Fruit fly (Drosophila melanogaster) whole organism, embryonic: Measurements from ENCODE around the gene CG9628.

ENCODE experiments used
- BtbVII ChIP-seq: fragments of 200-800 bp; sonication (Bioruptor generic); optimal IDR thresholded peaks from 3 replicates; lab custom pipeline; 2017; ENCODE audit warnings: missing biosample characterization, mild to moderate bottlenecking, missing genetic modification characterization
- CG11085 ChIP-seq: fragments of 200-800 bp; sonication (Bioruptor generic); IDR thresholded peaks from 2 replicates; pipeline ENCODE4 v1.3.6; 2022; ENCODE audit warnings: missing biosample characterization, missing genetic modification characterization
- CG11560 ChIP-seq: fragments of 200-800 bp; sonication (Bioruptor generic); IDR thresholded peaks from 3 replicates; pipeline ENCODE4 v1.3.6; 2022; ENCODE audit warnings: missing biosample characterization, missing genetic modification characterization
- CG12236 ChIP-seq: fragments of 200-800 bp; sonication (Bioruptor generic); optimal IDR thresholded peaks from 2 replicates; lab custom pipeline; 2016; ENCODE audit warnings: missing biosample characterization, missing genetic modification characterization
- CG12391 ChIP-seq: fragments of 200-800 bp; sonication (Bioruptor generic); optimal IDR thresholded peaks from 3 replicates; lab custom pipeline; 2018; ENCODE audit warnings: missing biosample characterization, mild to moderate bottlenecking, missing genetic modification characterization, moderate library complexity
- CG13123 ChIP-seq: fragments of 200-800 bp; sonication (Bioruptor generic); optimal IDR thresholded peaks from 2 replicates; lab custom pipeline; 2016; ENCODE audit warnings: missing biosample characterization, missing genetic modification characterization
- CG13775 ChIP-seq: fragments of 200-800 bp; sonication (Bioruptor generic); optimal IDR thresholded peaks from 3 replicates; lab custom pipeline; 2017; ENCODE audit warnings: missing biosample characterization, mild to moderate bottlenecking, missing genetic modification characterization
- CG14441 ChIP-seq: fragments of 200-800 bp; sonication (Bioruptor generic); IDR thresholded peaks from 2 replicates; pipeline ENCODE4 v1.3.6; 2022; ENCODE audit warnings: missing biosample characterization, missing genetic modification characterization
- CG17802 ChIP-seq: fragments of 200-800 bp; sonication (Bioruptor generic); optimal IDR thresholded peaks from 2 replicates; lab custom pipeline; 2018; ENCODE audit warnings: missing biosample characterization, mild to moderate bottlenecking, missing genetic modification characterization, moderate library complexity
- CG18262 ChIP-seq: fragments of 200-800 bp; optimal IDR thresholded peaks from 3 replicates; lab custom pipeline; 2019; ENCODE audit warnings: missing biosample characterization, mild to moderate bottlenecking, missing genetic modification characterization, moderate library complexity
- CG2199 ChIP-seq: fragments of 200-800 bp; sonication (Bioruptor generic); IDR thresholded peaks from 3 replicates; pipeline ENCODE4 v1.3.6; 2022; ENCODE audit warnings: missing biosample characterization, missing genetic modification characterization
- CG33213 ChIP-seq: fragments of 200-800 bp; sonication (Bioruptor generic); optimal IDR thresholded peaks from 3 replicates; lab custom pipeline; 2016; ENCODE audit warnings: missing biosample characterization, missing genetic modification characterization
- CG3838 ChIP-seq: fragments of 200-800 bp; sonication (Bioruptor generic); optimal IDR thresholded peaks from 3 replicates; lab custom pipeline; 2016; ENCODE audit warnings: missing biosample characterization, missing genetic modification characterization
- CG5245 ChIP-seq: fragments of 200-800 bp; sonication (Bioruptor generic); optimal IDR thresholded peaks from 3 replicates; lab custom pipeline; 2016; ENCODE audit warnings: missing biosample characterization, missing genetic modification characterization
- CG6765 ChIP-seq: fragments of 200-800 bp; sonication (Bioruptor generic); optimal IDR thresholded peaks from 3 replicates; lab custom pipeline; 2017; ENCODE audit warnings: missing biosample characterization, mild to moderate bottlenecking, missing genetic modification characterization
- CG7839 ChIP-seq: fragments of 200-800 bp; sonication (Bioruptor generic); optimal IDR thresholded peaks from 3 replicates; lab custom pipeline; 2018; ENCODE audit warnings: missing biosample characterization, mild to moderate bottlenecking, missing genetic modification characterization, moderate library complexity
- CG7987 ChIP-seq: fragments of 200-800 bp; sonication (Bioruptor generic); optimal IDR thresholded peaks from 2 replicates; lab custom pipeline; 2018; ENCODE audit warnings: missing biosample characterization, mild to moderate bottlenecking, missing genetic modification characterization, moderate library complexity
- CG8089 ChIP-seq: fragments of 200-800 bp; sonication (Bioruptor generic); optimal IDR thresholded peaks from 3 replicates; lab custom pipeline; 2016; ENCODE audit warnings: missing biosample characterization, missing genetic modification characterization
- CG9609 ChIP-seq: fragments of 200-800 bp; sonication (Bioruptor generic); optimal IDR thresholded peaks from 3 replicates; lab custom pipeline; 2016; ENCODE audit warnings: missing biosample characterization, missing genetic modification characterization
- CG9932 ChIP-seq: fragments of 200-800 bp; sonication (Bioruptor generic); IDR thresholded peaks from 2 replicates; pipeline ENCODE4 v1.3.6; 2022; ENCODE audit warnings: missing biosample characterization, missing genetic modification characterization
- CoRest ChIP-seq: fragments of 200-800 bp; sonication (Bioruptor generic); optimal IDR thresholded peaks from 3 replicates; lab custom pipeline; 2018; ENCODE audit warnings: missing biosample characterization, mild to moderate bottlenecking, missing genetic modification characterization, moderate library complexity
- CrebB ChIP-seq: fragments of 200-800 bp; sonication (Bioruptor generic); optimal IDR thresholded peaks from 3 replicates; lab custom pipeline; 2018; ENCODE audit warnings: missing biosample characterization, mild to moderate bottlenecking, missing genetic modification characterization
- Drgx ChIP-seq: fragments of 200-800 bp; sonication (Bioruptor generic); IDR thresholded peaks from 2 replicates; pipeline ENCODE4 v1.3.6; 2022; ENCODE audit warnings: missing biosample characterization, missing genetic modification characterization
- HLHmδ ChIP-seq: fragments of 200-800 bp; sonication (Bioruptor generic); optimal IDR thresholded peaks from 2 replicates; lab custom pipeline; 2018; ENCODE audit warnings: missing biosample characterization, mild to moderate bottlenecking, missing genetic modification characterization, moderate library complexity
- Hey ChIP-seq: fragments of 200-800 bp; sonication (Bioruptor generic); optimal IDR thresholded peaks from 3 replicates; lab custom pipeline; 2018; ENCODE audit warnings: missing biosample characterization, mild to moderate bottlenecking, missing genetic modification characterization
- Hr3 ChIP-seq: fragments of 200-800 bp; sonication (Bioruptor generic); optimal IDR thresholded peaks from 3 replicates; lab custom pipeline; 2016; ENCODE audit warnings: missing biosample characterization, missing genetic modification characterization
- Optix ChIP-seq: fragments of 200-800 bp; sonication (Bioruptor generic); IDR thresholded peaks from 3 replicates; pipeline ENCODE4 v1.3.6; 2022; ENCODE audit warnings: missing biosample characterization, missing genetic modification characterization
- Rfx ChIP-seq: fragments of 200-800 bp; sonication (Bioruptor generic); IDR thresholded peaks from 2 replicates; pipeline ENCODE4 v1.3.6; 2022; ENCODE audit warnings: missing biosample characterization, missing genetic modification characterization
- Scr ChIP-seq: fragments of 200-800 bp; sonication (Bioruptor generic); IDR thresholded peaks from 2 replicates; pipeline ENCODE4 v1.3.6; 2022; ENCODE audit warnings: missing biosample characterization, missing genetic modification characterization; ENCODE audit not compliant: partially characterized antibody
- Ssrp ChIP-seq: fragments of 200-800 bp; sonication (Bioruptor generic); optimal IDR thresholded peaks from 2 replicates; lab custom pipeline; 2018; ENCODE audit warnings: missing biosample characterization, mild to moderate bottlenecking, missing genetic modification characterization, moderate library complexity
- cato ChIP-seq: fragments of 200-800 bp; sonication (Bioruptor generic); optimal IDR thresholded peaks from 2 replicates; lab custom pipeline; 2016; ENCODE audit warnings: missing biosample characterization, missing genetic modification characterization, borderline replicate concordance
- crol ChIP-seq: fragments of 200-800 bp; sonication (Bioruptor generic); IDR thresholded peaks from 2 replicates; pipeline ENCODE4 v1.3.6; 2022; ENCODE audit warnings: missing biosample characterization, missing genetic modification characterization
- crp ChIP-seq, 2 experiments: fragments of 200-800 bp; sonication (Bioruptor generic); optimal IDR thresholded peaks; 2 replicates in 1 of 2; 3 replicates in 1 of 2; lab custom pipeline; 2017; ENCODE audit warnings: missing biosample characterization in 2 of 2, missing genetic modification characterization in 2 of 2, mild to moderate bottlenecking in 1 of 2, moderate library complexity in 1 of 2
- cwo ChIP-seq: fragments of 200-800 bp; sonication (Bioruptor generic); optimal IDR thresholded peaks from 3 replicates; lab custom pipeline; 2017; ENCODE audit warnings: missing biosample characterization, missing genetic modification characterization, mild to moderate bottlenecking, moderate library complexity, missing genetic modification reagents
- gcm ChIP-seq: fragments of 200-800 bp; sonication (Bioruptor generic); optimal IDR thresholded peaks from 2 replicates; lab custom pipeline; 2019; ENCODE audit warnings: missing biosample characterization, mild to moderate bottlenecking, missing genetic modification characterization, moderate library complexity
- gfzf ChIP-seq: fragments of 200-800 bp; sonication (Bioruptor generic); optimal IDR thresholded peaks from 2 replicates; lab custom pipeline; 2016; ENCODE audit warnings: missing biosample characterization, mild to moderate bottlenecking, missing genetic modification characterization, moderate library complexity
- hbn ChIP-seq: fragments of 200-800 bp; sonication (Bioruptor generic); IDR thresholded peaks from 2 replicates; pipeline ENCODE4 v1.3.6; 2022; ENCODE audit warnings: missing biosample characterization, missing genetic modification characterization; ENCODE audit not compliant: partially characterized antibody
- inv ChIP-seq: fragments of 200-800 bp; sonication (Bioruptor generic); IDR thresholded peaks from 2 replicates; pipeline ENCODE4 v1.3.6; 2022; ENCODE audit warnings: missing biosample characterization, missing genetic modification characterization; ENCODE audit not compliant: partially characterized antibody
- jing ChIP-seq: fragments of 200-800 bp; sonication (Bioruptor generic); optimal IDR thresholded peaks from 2 replicates; lab custom pipeline; 2018; ENCODE audit warnings: missing biosample characterization, mild to moderate bottlenecking, missing genetic modification characterization
- kni ChIP-seq: fragments of 200-800 bp; sonication (Bioruptor generic); optimal IDR thresholded peaks from 3 replicates; lab custom pipeline; 2017; ENCODE audit warnings: mild to moderate bottlenecking, missing biosample characterization, missing genetic modification reagents, missing genetic modification characterization
- nerfin-2 ChIP-seq: fragments of 200-800 bp; sonication (Bioruptor generic); IDR thresholded peaks from 2 replicates; pipeline ENCODE4 v1.3.6; 2022; ENCODE audit warnings: missing biosample characterization, missing genetic modification characterization; ENCODE audit not compliant: partially characterized antibody
- peb ChIP-seq: fragments of 200-800 bp; sonication (Bioruptor generic); IDR thresholded peaks from 2 replicates; pipeline ENCODE4 v1.3.6; 2022; ENCODE audit warnings: missing biosample characterization, missing genetic modification characterization
- pnt ChIP-seq: fragments of 200-800 bp; sonication (Bioruptor generic); optimal IDR thresholded peaks from 3 replicates; lab custom pipeline; 2016; ENCODE audit warnings: missing biosample characterization, missing genetic modification characterization
- row ChIP-seq: fragments of 200-800 bp; sonication (Bioruptor generic); IDR thresholded peaks from 3 replicates; pipeline ENCODE4 v1.3.6; 2022; ENCODE audit warnings: missing biosample characterization, missing genetic modification characterization
- sc ChIP-seq, 3 experiments: fragments of >200 bp in 2 of 3; fragments of 200-800 bp in 1 of 3; sonication (Bioruptor generic) in 1 of 3; optimal IDR thresholded peaks; 2 replicates in 2 of 3; 3 replicates in 1 of 3; lab custom pipeline; 2017; ENCODE audit warnings: mild to moderate bottlenecking in 1 of 3, missing biosample characterization in 1 of 3, missing genetic modification characterization in 1 of 3, missing genetic modification reagents in 1 of 3
- tna ChIP-seq: fragments of 200-800 bp; sonication (Bioruptor generic); IDR thresholded peaks from 2 replicates; pipeline ENCODE4 v1.3.6; 2022; ENCODE audit warnings: missing biosample characterization, missing genetic modification characterization; ENCODE audit not compliant: partially characterized antibody
- twi ChIP-seq: fragments of 200-800 bp; optimal IDR thresholded peaks from 2 replicates; lab custom pipeline; 2019; ENCODE audit warnings: missing biosample characterization, mild to moderate bottlenecking, missing genetic modification characterization, moderate library complexity
- yki ChIP-seq: fragments of >200 bp; optimal IDR thresholded peaks from 3 replicates; lab custom pipeline; 2018
- zfh1 ChIP-seq: fragments of 200-800 bp; sonication (Bioruptor generic); IDR thresholded peaks from 3 replicates; pipeline ENCODE4 v1.3.6; 2022; ENCODE audit warnings: missing biosample characterization, missing genetic modification characterization

Gene CG9628

DNA sequence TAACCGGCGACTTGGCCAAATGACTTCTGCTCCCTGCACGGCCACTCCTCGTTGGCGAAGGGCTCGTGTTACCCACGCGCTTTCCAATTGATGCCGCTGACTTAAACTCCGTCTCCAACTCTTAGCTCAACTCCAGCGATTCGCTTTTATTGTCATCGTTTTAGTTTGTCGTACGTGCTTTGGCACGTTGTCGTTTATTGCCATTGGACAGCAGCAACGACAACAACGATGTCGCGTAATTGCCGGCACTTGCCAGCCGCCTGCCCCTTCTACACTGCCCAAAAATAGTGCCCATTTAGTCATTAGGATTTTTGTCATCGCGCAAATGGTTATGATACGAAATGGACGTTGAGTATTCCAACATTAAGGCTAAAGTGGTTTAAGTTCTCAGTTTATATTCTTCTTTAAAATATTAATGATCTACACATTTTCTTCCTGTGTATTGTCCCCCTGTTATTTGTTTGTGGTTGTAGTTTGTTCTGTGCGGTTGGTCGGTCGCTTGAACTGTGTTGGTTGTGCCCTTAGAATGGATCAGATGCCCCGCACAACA, 43.3 kb downstream of the CG9628 start (continued):
- TF ChIP-seq hbn (GFP tag; lab: Robert Waterston, UW) (no peak), CG6765 (peak; percentile 66), CG3838 (peak; percentile 66), pnt (GFP tag; lab: Kevin White, UChicago) (peak; percentile 83), HLHmδ (GFP tag; lab: Kevin White, UChicago) (no peak), crp (GFP tag; optimal IDR thresholded peaks at IDR 0.05; lab: Kevin White, UChicago) (peak in 1 of 2 experiments; percentile 39), CG9609 (peak; percentile 83), CG7987 (GFP tag; lab: Kevin White, UChicago) (peak; percentile 79), gcm (peak; percentile 88), crol (GFP tag; lab: Robert Waterston, UW) (peak; percentile 53), tna (GFP tag; lab: Robert Waterston, UW) (no peak), inv (no peak), CG17802 (tag; lab: Kevin White, UChicago) (peak; percentile 57), CrebB (tag; lab: Kevin White, UChicago) (peak; percentile 83), zfh1 (peak; percentile 92), Hey (peak; percentile 96), CG14441 (peak; percentile 85), CG13123 (GFP tag; lab: Kevin White, UChicago) (peak; percentile 78), CG12236 (GFP tag; lab: Kevin White, UChicago) (peak; percentile 81), jing (GFP tag; lab: Kevin White, UChicago) (peak; percentile 80), cwo (GFP tag; lab: Kevin White, UChicago) (peak; percentile 76), Rfx (GFP tag; lab: Robert Waterston, UW) (peak; percentile 90), kni (GFP tag; lab: Kevin White, UChicago) (peak; percentile 23), CG33213 (GFP tag; lab: Kevin White, UChicago) (peak; percentile 88), Ssrp (tag; lab: Kevin White, UChicago) (peak; percentile 85), Hr3 (GFP tag; lab: Kevin White, UChicago) (peak; percentile 81), CG11560 (tag; lab: Robert Waterston, UW) (peak; percentile 64; the same call in 1 of the 3 replicates), BtbVII (GFP tag; lab: Kevin White, UChicago) (peak; percentile 80), gfzf (GFP tag; lab: Kevin White, UChicago) (no peak), CG5245 (GFP tag; lab: Kevin White, UChicago) (peak; percentile 89), nerfin-2 (GFP tag; lab: Robert Waterston, UW) (no peak), twi (tag; lab: Kevin White, UChicago) (peak; percentile 78), CG11085 (GFP tag; lab: Robert Waterston, UW) (peak; percentile 58), CG7839 (tag; lab: Kevin White, UChicago) (peak; percentile 93), row (peak; percentile 93), CG9932 (peak; percentile 69), CG12391 (tag; lab: Kevin White, UChicago) (peak; percentile 93), CG13775 (GFP tag; lab: Kevin White, UChicago) (peak; percentile 83), Drgx (GFP tag; lab: Robert Waterston, UW) (peak; percentile 90), CG8089 (GFP tag; lab: Kevin White, UChicago) (peak; percentile 88), sc (optimal IDR thresholded peaks at IDR 0.05; lab: Kevin White, UChicago) (no peak), sc (GFP tag; optimal IDR thresholded peaks at IDR 0.05; lab: Kevin White, UChicago) (peak; percentile 83), CoRest (tag; lab: Kevin White, UChicago) (peak; percentile 91), Optix (GFP tag; lab: Robert Waterston, UW) (peak; percentile 89), Scr (no peak), cato (GFP tag; lab: Kevin White, UChicago) (peak; percentile 78), CG18262 (tag; lab: Kevin White, UChicago) (peak; percentile 92), peb (peak; percentile 72), CG2199 (GFP tag; lab: Robert Waterston, UW) (peak; percentile 80; the same call in 2 of the 3 replicates), yki (lab: Kevin White, UChicago) (no peak)
